Worm (Caenorhabditis elegans) whole organism, early embryonic: ENCODE measurements around the gene clec-226.

Experiments used
- B0310.2 ChIP-seq: sonication (generic microtip); optimal IDR thresholded peaks from 2 replicates; lab custom pipeline; 2016; ENCODE audit warnings: mild to moderate bottlenecking, missing genetic modification characterization, missing compliant biosample characterization
- F13C5.2 ChIP-seq: sonication (generic microtip); optimal IDR thresholded peaks from 2 replicates; lab custom pipeline; 2017; ENCODE audit warnings: mild to moderate bottlenecking, missing genetic modification characterization, inconsistent platforms, missing compliant biosample characterization
- aly-1 ChIP-seq: sonication (generic microtip); optimal IDR thresholded peaks from 2 replicates; lab custom pipeline; 2016; ENCODE audit warnings: missing genetic modification characterization, missing compliant biosample characterization
- ama-1 ChIP-seq: fragments of 150-350 bp; optimal IDR thresholded peaks from 2 replicates; lab custom pipeline; 2014
- ceh-13 ChIP-seq: fragments of 200-800 bp; sonication (Bioruptor generic); optimal IDR thresholded peaks from 2 replicates; lab custom pipeline; 2018; ENCODE audit warnings: mild to moderate bottlenecking, missing genetic modification characterization, missing compliant biosample characterization
- ceh-36 ChIP-seq: sonication (generic microtip); optimal IDR thresholded peaks from 2 replicates; lab custom pipeline; 2016; ENCODE audit warnings: missing genetic modification characterization, inconsistent platforms, missing compliant biosample characterization
- ets-7 ChIP-seq: sonication (generic microtip); optimal IDR thresholded peaks from 2 replicates; lab custom pipeline; 2016; ENCODE audit warnings: missing genotype, missing genetic modification characterization, missing compliant biosample characterization
- flt-1 ChIP-seq: fragments of 200-800 bp; sonication (Bioruptor generic); IDR thresholded peaks from 2 replicates; pipeline ENCODE4 v1.3.6; 2022; ENCODE audit warnings: missing genetic modification characterization, missing compliant biosample characterization
- hmbx-1 ChIP-seq: sonication (generic microtip); optimal IDR thresholded peaks from 2 replicates; lab custom pipeline; 2016; ENCODE audit warnings: mild to moderate bottlenecking, missing genetic modification characterization, missing compliant biosample characterization
- hmg-4 ChIP-seq: fragments of 200-800 bp; sonication (Bioruptor generic); optimal IDR thresholded peaks from 2 replicates; lab custom pipeline; 2018; ENCODE audit warnings: mild to moderate bottlenecking, missing genetic modification characterization, missing compliant biosample characterization
- hnd-1 ChIP-seq: sonication (generic microtip); optimal IDR thresholded peaks from 2 replicates; lab custom pipeline; 2016; ENCODE audit warnings: missing genetic modification characterization, missing compliant biosample characterization
- pes-1 ChIP-seq: fragments of 200-800 bp; sonication (Bioruptor generic); IDR thresholded peaks from 2 replicates; pipeline ENCODE4 v1.3.6; 2022; ENCODE audit warnings: missing genetic modification reagents, missing genetic modification characterization, missing compliant biosample characterization
- scrt-1 ChIP-seq: fragments of 200-800 bp; sonication (Bioruptor generic); IDR thresholded peaks from 2 replicates; pipeline ENCODE4 v1.3.6; 2022; ENCODE audit warnings: missing genetic modification characterization, missing compliant biosample characterization
- sea-1 ChIP-seq: fragments of 200-800 bp; sonication (Bioruptor generic); conservative IDR thresholded peaks from 2 replicates; pipeline ENCODE4 v1.3.6; 2022; ENCODE audit warnings: missing genetic modification characterization, missing compliant biosample characterization
- tbx-11 ChIP-seq: fragments of 200-800 bp; sonication (Bioruptor generic); IDR thresholded peaks from 2 replicates; pipeline ENCODE4 v1.3.6; 2022; ENCODE audit warnings: missing genetic modification characterization, missing compliant biosample characterization
- tbx-37 ChIP-seq: fragments of 200-800 bp; sonication (Bioruptor generic); conservative IDR thresholded peaks from 2 replicates; pipeline ENCODE4 v1.3.6; 2022; ENCODE audit warnings: missing genetic modification reagents, missing genetic modification characterization, missing compliant biosample characterization
- tra-4 ChIP-seq: sonication (generic microtip); optimal IDR thresholded peaks from 2 replicates; lab custom pipeline; 2017; ENCODE audit warnings: missing genetic modification characterization, missing compliant biosample characterization

The clec-226 gene

ce11 chrV:13957691-13958090 is 10.9 kb downstream of the clec-226 start:
- TF ChIP-seq flt-1 (GFP tag; lab: Robert Waterston, UW) (no peak), tra-4 (no peak), ets-7 (tag; lab: Kevin White, UChicago) (no peak)

- TF ChIP-seq sea-1 (GFP tag; lab: Robert Waterston, UW) (no peak), tbx-37 (GFP tag; lab: Robert Waterston, UW) (no peak), aly-1 (tag; lab: Kevin White, UChicago) (no peak), ceh-13 (GFP tag; lab: Kevin White, UChicago) (no peak), ceh-36 (tag; lab: Kevin White, UChicago) (no peak), scrt-1 (GFP tag; lab: Robert Waterston, UW) (no peak), tra-4 (no peak), ets-7 (tag; lab: Kevin White, UChicago) (no peak), pes-1 (GFP tag; lab: Robert Waterston, UW) (no peak), flt-1 (GFP tag; lab: Robert Waterston, UW) (no peak), B0310.2 (tag; lab: Kevin White, UChicago) (no peak), hmg-4 (no peak), hmbx-1 (no peak), hnd-1 (no peak), ama-1 (lab: Kevin White, UChicago) (no peak)
These were observed 11.5 kb downstream of the clec-226 start, which contains the start of gene R10D12.10 for ce11 chrV:13958247-13958646. Gene R10D12.10 (minus strand): TSS chrV:13958347.

ce11 chrV:13960916-13961315 is 14.1 kb downstream of the clec-226 start, which contains the start of gene srh-24:
Gene srh-24 (minus strand): TSS chrV:13961016.
- TF ChIP-seq hnd-1 (no peak), sea-1 (GFP tag; lab: Robert Waterston, UW) (no peak), ama-1 (lab: Kevin White, UChicago) (no peak), flt-1 (GFP tag; lab: Robert Waterston, UW) (no peak)

- peak; percentile 57 for TF ChIP-seq aly-1 (tag; lab: Kevin White, UChicago)
- peak; percentile 85 for TF ChIP-seq F13C5.2 (tag; lab: Kevin White, UChicago)
- peak; percentile 77 for TF ChIP-seq hmg-4
- TF ChIP-seq pes-1 (GFP tag; lab: Robert Waterston, UW) = peak; percentile 89
- no peak for TF ChIP-seq ama-1 (lab: Kevin White, UChicago)
- TF ChIP-seq flt-1 (GFP tag; lab: Robert Waterston, UW) = peak; percentile 73
- TF ChIP-seq ceh-13 (GFP tag; lab: Kevin White, UChicago) = peak; percentile 50
- peak; percentile 80; the same call in 1 of the 2 replicates for TF ChIP-seq tbx-11 (GFP tag; lab: Robert Waterston, UW)
- peak; percentile 42 for TF ChIP-seq tra-4
- peak; percentile 77 for TF ChIP-seq scrt-1 (GFP tag; lab: Robert Waterston, UW)
- peak; percentile 47 for TF ChIP-seq hmbx-1
- TF ChIP-seq tbx-37 (GFP tag; lab: Robert Waterston, UW) = peak; percentile 73; the same call in 1 of the 2 replicates
- TF ChIP-seq B0310.2 (tag; lab: Kevin White, UChicago) = peak; percentile 48
- peak; percentile 69 for TF ChIP-seq ets-7 (tag; lab: Kevin White, UChicago)
- TF ChIP-seq ceh-36 (tag; lab: Kevin White, UChicago) = peak; percentile 60
- TF ChIP-seq hnd-1 = peak; percentile 62
- peak; percentile 83 for TF ChIP-seq sea-1 (GFP tag; lab: Robert Waterston, UW)
These were observed 15.2 kb downstream of the clec-226 start, which contains the start of the genes algn-13 and R10D12.13 for ce11 chrV:13961927-13962419. Gene algn-13 (minus strand): TSS chrV:13961977. Gene R10D12.13 (plus strand): TSS chrV:13962417.

- TF ChIP-seq tbx-37 (GFP tag; lab: Robert Waterston, UW) (no peak), ceh-36 (tag; lab: Kevin White, UChicago) (no peak), B0310.2 (tag; lab: Kevin White, UChicago) (no peak), hnd-1 (no peak), ceh-13 (GFP tag; lab: Kevin White, UChicago) (no peak), ets-7 (tag; lab: Kevin White, UChicago) (no peak), hmbx-1 (no peak), tra-4 (no peak), hmg-4 (no peak), aly-1 (tag; lab: Kevin White, UChicago) (no peak), flt-1 (GFP tag; lab: Robert Waterston, UW) (no peak), scrt-1 (GFP tag; lab: Robert Waterston, UW) (no peak), sea-1 (GFP tag; lab: Robert Waterston, UW) (no peak)
These were observed 16.7 kb downstream of the clec-226 start, which contains the start of gene sao-1 for ce11 chrV:13963279-13963976. Gene sao-1 (plus strand): TSS chrV:13963926.

- TF ChIP-seq F13C5.2 (tag; lab: Kevin White, UChicago) (no peak), tbx-11 (GFP tag; lab: Robert Waterston, UW) (no peak), ama-1 (lab: Kevin White, UChicago) (no peak), tbx-37 (GFP tag; lab: Robert Waterston, UW) (no peak), B0310.2 (tag; lab: Kevin White, UChicago) (no peak), flt-1 (GFP tag; lab: Robert Waterston, UW) (no peak), hnd-1 (no peak), sea-1 (GFP tag; lab: Robert Waterston, UW) (no peak), ets-7 (tag; lab: Kevin White, UChicago) (no peak), hmbx-1 (no peak), ceh-13 (GFP tag; lab: Kevin White, UChicago) (no peak), scrt-1 (GFP tag; lab: Robert Waterston, UW) (no peak), aly-1 (tag; lab: Kevin White, UChicago) (no peak), tra-4 (no peak), hmg-4 (no peak), ceh-36 (tag; lab: Kevin White, UChicago) (no peak), pes-1 (GFP tag; lab: Robert Waterston, UW) (no peak)
These were observed 34.0 kb downstream of the clec-226 start, which contains the start of gene eol-1 for ce11 chrV:13980807-13981206. Gene eol-1 (minus strand): TSS chrV:13980907.
